Fruit fly (Drosophila melanogaster): Measurements from ENCODE around the gene Twdlalpha.

DNA sequence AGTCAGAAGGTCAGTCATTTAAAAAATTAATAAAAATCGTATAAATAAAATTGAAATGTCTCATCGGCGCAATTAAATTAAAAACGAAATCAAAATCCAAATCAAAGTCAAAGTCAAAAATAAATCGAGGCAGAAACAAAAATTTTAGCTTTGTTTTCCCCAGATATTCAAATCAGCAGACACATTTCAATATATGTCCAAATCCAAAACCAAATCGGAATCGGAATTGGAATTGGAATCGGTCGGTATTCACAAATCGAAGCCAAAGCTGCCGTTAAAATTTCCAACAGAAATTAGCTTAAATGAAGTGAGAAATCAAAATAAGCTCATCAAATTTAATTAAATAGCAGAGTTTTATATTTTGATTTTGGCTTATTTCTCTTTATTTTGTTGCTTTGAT is 6.5 kb upstream of the Twdlalpha start:
- TF ChIP-seq Hr83 (GFP tag; optimal IDR thresholded peaks at IDR 0.05; ENCODE audit: poor library complexity, severe bottlenecking), result no peak
- no peak for TF ChIP-seq GATAd (GFP tag; optimal IDR thresholded peaks at IDR 0.05)
- TF ChIP-seq usp (GFP tag; optimal IDR thresholded peaks at IDR 0.05), result no peak
- no peak for TF ChIP-seq psq (GFP tag; optimal IDR thresholded peaks at IDR 0.05)
- no peak for TF ChIP-seq br (GFP tag; optimal IDR thresholded peaks at IDR 0.05)
- no peak for TF ChIP-seq brk (GFP tag; optimal IDR thresholded peaks at IDR 0.05)

Measured in whole organism, wandering third instar larva.